Fruit fly (Drosophila melanogaster) whole organism, prepupa: ENCODE measurements around the gene Msp300.

Source experiments
- Blimp-1 ChIP-seq: fragments of 200-800 bp; sonication (Bioruptor generic); optimal IDR thresholded peaks from 3 replicates; lab custom pipeline; 2017; ENCODE audit warnings: missing biosample characterization, missing genetic modification characterization, mild to moderate bottlenecking, moderate library complexity, missing genetic modification reagents
- CG1621 ChIP-seq: fragments of 200-800 bp; sonication (Bioruptor generic); optimal IDR thresholded peaks from 3 replicates; lab custom pipeline; 2018; ENCODE audit warnings: missing biosample characterization, mild to moderate bottlenecking, missing genetic modification characterization
- CG6163 ChIP-seq: fragments of 200-800 bp; sonication (Bioruptor generic); IDR thresholded peaks from 3 replicates; pipeline ENCODE4 v1.3.6; 2022; ENCODE audit warnings: missing biosample characterization, missing genetic modification characterization
- CG6808 ChIP-seq: fragments of 200-800 bp; sonication (Bioruptor generic); optimal IDR thresholded peaks from 3 replicates; lab custom pipeline; 2017; ENCODE audit warnings: missing biosample characterization, missing genetic modification characterization, mild to moderate bottlenecking, moderate library complexity, missing genetic modification reagents
- CG6854 ChIP-seq: fragments of 200-800 bp; sonication (Bioruptor generic); optimal IDR thresholded peaks from 2 replicates; lab custom pipeline; 2017; ENCODE audit warnings: missing biosample characterization, mild to moderate bottlenecking, missing genetic modification characterization
- Ets21C ChIP-seq: fragments of 200-800 bp; sonication (Bioruptor generic); optimal IDR thresholded peaks from 3 replicates; lab custom pipeline; 2016; ENCODE audit warnings: missing biosample characterization, missing genetic modification characterization
- Gug ChIP-seq: fragments of 200-800 bp; sonication (Bioruptor generic); IDR thresholded peaks from 2 replicates; pipeline ENCODE4 v1.3.6; 2022; ENCODE audit warnings: missing biosample characterization, missing genetic modification characterization
- dac ChIP-seq: fragments of 200-800 bp; sonication (Bioruptor generic); optimal IDR thresholded peaks from 2 replicates; lab custom pipeline; 2017; ENCODE audit warnings: missing biosample characterization, mild to moderate bottlenecking, missing genetic modification characterization
- salr ChIP-seq, 2 experiments: fragments of 200-800 bp; sonication (Bioruptor generic); optimal IDR thresholded peaks; 3 replicates each; lab custom pipeline; 2016 to 2018; ENCODE audit warnings: missing biosample characterization in 2 of 2, missing genetic modification characterization in 2 of 2, mild to moderate bottlenecking in 1 of 2

dm6 chr2L:5254105-5254711 is 153.5 kb downstream of the Msp300 start:
- TF ChIP-seq Blimp-1 (GFP tag; lab: Kevin White, UChicago) (peak; percentile 83), salr (GFP tag; optimal IDR thresholded peaks at IDR 0.05; lab: Kevin White, UChicago) (peak; percentile 77 to 83), CG1621 (tag; lab: Kevin White, UChicago) (peak; percentile 90), CG6854 (peak; percentile 94), CG6163 (GFP tag; lab: Robert Waterston, UW) (peak; percentile 93), Ets21C (GFP tag; lab: Kevin White, UChicago) (peak; percentile 94), dac (peak; percentile 44), Gug (GFP tag; lab: Robert Waterston, UW) (peak; percentile 58; the same call in 1 of the 2 replicates), CG6808 (GFP tag; lab: Kevin White, UChicago) (peak; percentile 91)
